Worm (Caenorhabditis elegans) whole organism, L4 larva: Measurements from ENCODE around the gene W02D7.11.

ENCODE experiments used
- cey-2 ChIP-seq: sonication (generic microtip); optimal IDR thresholded peaks from 3 replicates; lab custom pipeline; 2017; ENCODE audit warnings: missing genetic modification characterization, mild to moderate bottlenecking, missing compliant biosample characterization, antibody characterized with exemption, borderline replicate concordance; ENCODE audit not compliant: insufficient read depth
- madf-9 ChIP-seq: fragments of 200-800 bp; sonication (Bioruptor generic); conservative IDR thresholded peaks from 2 replicates; pipeline ENCODE4 v1.3.6; 2022; ENCODE audit warnings: missing genetic modification reagents, missing genetic modification characterization, missing compliant biosample characterization
- mxl-3 ChIP-seq: fragments of 200-800 bp; sonication (Bioruptor generic); optimal IDR thresholded peaks from 2 replicates; lab custom pipeline; 2018; ENCODE audit warnings: mild to moderate bottlenecking, missing genetic modification characterization, missing compliant biosample characterization

DNA sequence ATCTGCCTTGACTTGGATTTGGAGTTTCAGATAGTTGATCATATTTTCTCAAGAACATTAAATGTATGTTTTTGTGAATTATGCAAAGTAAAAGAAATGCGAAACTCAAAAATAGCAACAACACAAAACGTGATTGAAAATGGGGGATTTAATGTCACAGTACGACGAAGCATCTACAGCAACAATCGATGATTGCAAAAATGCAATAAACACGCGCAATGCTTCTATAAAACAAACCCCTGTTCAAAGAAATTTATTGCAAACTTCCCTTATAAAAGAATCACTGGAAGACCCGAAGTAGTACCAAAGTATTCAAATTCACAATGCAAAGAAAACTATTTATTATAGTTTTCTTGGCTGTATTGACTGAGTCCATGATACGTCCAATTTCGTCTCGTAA, 13.8 kb upstream of the W02D7.11 start, which contains the start of gene clec-219:
- no peak for TF ChIP-seq mxl-3
- TF ChIP-seq cey-2 (tag; lab: Kevin White, UChicago): no peak
- no peak for TF ChIP-seq madf-9 (GFP tag; lab: Robert Waterston, UW)
